Worm (Caenorhabditis elegans) whole organism, L3 larva: Measurements from ENCODE around the gene ugt-52.
"Not testable (repeated sequence)": the region's sequence is repeated elsewhere in the genome, so short reads cannot be mapped to it uniquely, and the experiment has no call there.

Source experiments
- R02D3.7 ChIP-seq: fragments of 150-350 bp; optimal IDR thresholded peaks from 2 replicates; lab custom pipeline; 2014; ENCODE audit warnings: missing biosample characterization, missing genetic modification characterization
- aly-2 ChIP-seq: fragments of 150-350 bp; optimal IDR thresholded peaks from 2 replicates; lab custom pipeline; 2014; ENCODE audit warnings: missing biosample characterization, missing genetic modification characterization
- ama-1 ChIP-seq: fragments of 150-350 bp; optimal IDR thresholded peaks from 2 replicates; lab custom pipeline; 2018
- ceh-16 ChIP-seq: sonication (generic microtip); optimal IDR thresholded peaks from 2 replicates; lab custom pipeline; 2017; ENCODE audit warnings: missing biosample characterization, missing genetic modification characterization
- ceh-28 ChIP-seq: fragments of 150-350 bp; optimal IDR thresholded peaks from 2 replicates; lab custom pipeline; 2014; ENCODE audit warnings: missing biosample characterization, missing genetic modification reagents, missing genetic modification characterization
- ceh-82 ChIP-seq: fragments of 150-350 bp; optimal IDR thresholded peaks from 2 replicates; lab custom pipeline; 2014; ENCODE audit warnings: missing biosample characterization, missing genetic modification characterization
- ceh-9 ChIP-seq: sonication (generic microtip); optimal IDR thresholded peaks from 2 replicates; lab custom pipeline; 2018; ENCODE audit warnings: missing biosample characterization, missing genetic modification characterization
- daf-12 ChIP-seq: fragments of 150-350 bp; optimal IDR thresholded peaks from 2 replicates; lab custom pipeline; 2014; ENCODE audit warnings: missing biosample characterization, missing genetic modification reagents, missing genetic modification characterization
- egl-27 ChIP-seq: sonication (generic microtip); optimal IDR thresholded peaks from 4 replicates; lab custom pipeline; 2017; ENCODE audit warnings: missing biosample characterization, missing genetic modification reagents, missing genetic modification characterization
- egl-5 ChIP-seq: fragments of 150-350 bp; optimal IDR thresholded peaks from 2 replicates; lab custom pipeline; 2017; ENCODE audit warnings: missing biosample characterization, missing genetic modification reagents, missing genetic modification characterization, inconsistent platforms
- elt-1 ChIP-seq: fragments of 150-350 bp; optimal IDR thresholded peaks from 2 replicates; lab custom pipeline; 2014; ENCODE audit warnings: missing biosample characterization, missing genetic modification characterization
- elt-2 ChIP-seq: sonication (generic microtip); optimal IDR thresholded peaks from 2 replicates; lab custom pipeline; 2016; ENCODE audit warnings: missing genetic modification reagents, mild to moderate bottlenecking, missing genetic modification characterization, missing compliant biosample characterization
- elt-3 ChIP-seq, 3 experiments: fragments of 150-350 bp in 1 of 3; sonication (generic microtip) in 2 of 3; optimal IDR thresholded peaks; 2 replicates in 2 of 3; 4 replicates in 1 of 3; lab custom pipeline; 2014 to 2017; ENCODE audit warnings: missing biosample characterization in 3 of 3, missing genetic modification characterization in 3 of 3
- eor-1 ChIP-seq, 2 experiments: fragments of 150-350 bp; optimal IDR thresholded peaks; 2 replicates each; lab custom pipeline; 2014 to 2018; ENCODE audit warnings: missing biosample characterization in 2 of 2, missing genetic modification characterization in 2 of 2
- fos-1 ChIP-seq: fragments of 150-350 bp; optimal IDR thresholded peaks from 2 replicates; lab custom pipeline; 2014; ENCODE audit warnings: missing biosample characterization, missing genetic modification characterization
- hmg-11 ChIP-seq: sonication (generic microtip); optimal IDR thresholded peaks from 2 replicates; lab custom pipeline; 2016; ENCODE audit warnings: missing genetic modification characterization, missing compliant biosample characterization
- lin-15B ChIP-seq: fragments of 150-350 bp; optimal IDR thresholded peaks from 2 replicates; lab custom pipeline; 2014; ENCODE audit warnings: missing biosample characterization, missing genetic modification characterization
- lin-39 ChIP-seq: fragments of 150-350 bp; optimal IDR thresholded peaks from 2 replicates; lab custom pipeline; 2018; ENCODE audit warnings: missing biosample characterization, missing genetic modification reagents, missing genetic modification characterization
- lsy-12 ChIP-seq: sonication (generic microtip); optimal IDR thresholded peaks from 2 replicates; lab custom pipeline; 2016; ENCODE audit warnings: mild to moderate bottlenecking, missing genetic modification characterization, missing compliant biosample characterization
- mdl-1 ChIP-seq: fragments of 150-350 bp; optimal IDR thresholded peaks from 2 replicates; lab custom pipeline; 2014; ENCODE audit warnings: missing biosample characterization, missing genetic modification characterization
- nhr-11 ChIP-seq: fragments of 150-350 bp; optimal IDR thresholded peaks from 2 replicates; lab custom pipeline; 2014; ENCODE audit warnings: missing biosample characterization, missing genetic modification characterization
- nhr-12 ChIP-seq: fragments of 150-350 bp; optimal IDR thresholded peaks from 2 replicates; lab custom pipeline; 2014; ENCODE audit warnings: missing biosample characterization, missing genetic modification characterization
- nhr-23 ChIP-seq: fragments of 150-350 bp; optimal IDR thresholded peaks from 2 replicates; lab custom pipeline; 2014; ENCODE audit warnings: missing biosample characterization, missing genetic modification reagents, missing genetic modification characterization
- nhr-237 ChIP-seq: fragments of 150-350 bp; optimal IDR thresholded peaks from 2 replicates; lab custom pipeline; 2014; ENCODE audit warnings: missing biosample characterization, missing genetic modification characterization
- nhr-25 ChIP-seq: sonication (generic microtip); optimal IDR thresholded peaks from 2 replicates; lab custom pipeline; 2017; ENCODE audit warnings: missing biosample characterization, missing genetic modification characterization
- nhr-28 ChIP-seq: fragments of 150-350 bp; optimal IDR thresholded peaks from 2 replicates; lab custom pipeline; 2014; ENCODE audit warnings: missing biosample characterization, missing genetic modification characterization
- nhr-43 ChIP-seq: sonication (generic microtip); optimal IDR thresholded peaks from 2 replicates; lab custom pipeline; 2016; ENCODE audit warnings: mild to moderate bottlenecking, missing genetic modification characterization, missing compliant biosample characterization; ENCODE audit not compliant: poor library complexity, severe bottlenecking
- nhr-67 ChIP-seq: fragments of 150-350 bp; optimal IDR thresholded peaks from 2 replicates; lab custom pipeline; 2014; ENCODE audit warnings: missing biosample characterization, missing genetic modification characterization
- nhr-76 ChIP-seq: fragments of 150-350 bp; sonication (generic microtip); optimal IDR thresholded peaks from 5 replicates; lab custom pipeline; 2014; ENCODE audit warnings: missing biosample characterization, missing genetic modification characterization
- nhr-77 ChIP-seq: fragments of 150-350 bp; optimal IDR thresholded peaks from 2 replicates; lab custom pipeline; 2014; ENCODE audit warnings: missing biosample characterization, missing genetic modification characterization
- pha-4 ChIP-seq: fragments of 150-350 bp; optimal IDR thresholded peaks from 2 replicates; lab custom pipeline; 2014; ENCODE audit warnings: missing biosample characterization, missing genetic modification reagents, missing genetic modification characterization
- skn-1 ChIP-seq: fragments of 150-350 bp; optimal IDR thresholded peaks from 2 replicates; lab custom pipeline; 2014; ENCODE audit warnings: missing biosample characterization, missing genetic modification characterization
- snpc-4 ChIP-seq: fragments of 150-350 bp; optimal IDR thresholded peaks from 2 replicates; lab custom pipeline; 2014; ENCODE audit warnings: missing biosample characterization, missing genetic modification characterization
- unc-39 ChIP-seq: sonication (generic microtip); optimal IDR thresholded peaks from 4 replicates; lab custom pipeline; 2017; ENCODE audit warnings: missing biosample characterization, missing genetic modification characterization
- unc-62 ChIP-seq: fragments of 150-350 bp; sonication (generic microtip); optimal IDR thresholded peaks from 4 replicates; lab custom pipeline; 2014; ENCODE audit warnings: missing biosample characterization, missing genetic modification reagents, missing genetic modification characterization
- zag-1 ChIP-seq: fragments of 150-350 bp; optimal IDR thresholded peaks from 2 replicates; lab custom pipeline; 2014; ENCODE audit warnings: missing biosample characterization, missing genetic modification characterization
- ztf-11 ChIP-seq: fragments of 150-350 bp; optimal IDR thresholded peaks from 2 replicates; lab custom pipeline; 2014; ENCODE audit warnings: missing biosample characterization, missing genetic modification characterization
- ztf-4 ChIP-seq: fragments of 150-350 bp; optimal IDR thresholded peaks from 2 replicates; lab custom pipeline; 2014; ENCODE audit warnings: missing biosample characterization, missing genetic modification characterization

Gene ugt-52

ce11 chrIV:763377-764063, 15.1 kb upstream of the ugt-52 start, which contains the start of gene col-103:
col-103 (minus strand) TSS chrIV:763678.
- TF ChIP-seq nhr-76 (tag; lab: Kevin White, UChicago) (no peak), ama-1 (lab: Kevin White, UChicago) (peak; percentile 88), nhr-77 (tag; lab: Kevin White, UChicago) (no peak), unc-62 (GFP tag; lab: Kevin White, UChicago) (peak; percentile 14), nhr-237 (tag; lab: Kevin White, UChicago) (no peak), nhr-11 (no peak), R02D3.7 (tag; lab: Kevin White, UChicago) (no peak), nhr-12 (tag; lab: Kevin White, UChicago) (no peak), lin-39 (no peak), fos-1 (tag; lab: Kevin White, UChicago) (no peak), daf-12 (tag; lab: Kevin White, UChicago) (no peak), ceh-28 (tag; lab: Kevin White, UChicago) (no peak), eor-1 (tag; optimal IDR thresholded peaks at IDR 0.05; lab: Kevin White, UChicago) (no peak), snpc-4 (tag; lab: Kevin White, UChicago) (no peak), elt-1 (tag; lab: Kevin White, UChicago) (no peak), pha-4 (tag; lab: Kevin White, UChicago) (no peak), aly-2 (tag; lab: Kevin White, UChicago) (no peak), skn-1 (no peak), zag-1 (tag; lab: Kevin White, UChicago) (no peak), elt-2 (no peak), nhr-23 (tag; lab: Kevin White, UChicago) (peak; percentile 23), nhr-67 (tag; lab: Kevin White, UChicago) (no peak), ceh-9 (no peak), egl-5 (tag; lab: Kevin White, UChicago) (no peak)

- TF ChIP-seq elt-3 (tag; optimal IDR thresholded peaks at IDR 0.05; lab: Kevin White, UChicago) (no peak), mdl-1 (no peak), pha-4 (tag; lab: Kevin White, UChicago) (no peak), eor-1 (tag; optimal IDR thresholded peaks at IDR 0.05; lab: Kevin White, UChicago) (no peak), elt-2 (no peak), nhr-76 (tag; lab: Kevin White, UChicago) (no peak), nhr-12 (tag; lab: Kevin White, UChicago) (no peak), nhr-23 (tag; lab: Kevin White, UChicago) (peak; percentile 50), lin-15B (tag; lab: Kevin White, UChicago) (no peak), ceh-28 (tag; lab: Kevin White, UChicago) (peak; percentile 43), nhr-43 (tag; lab: Kevin White, UChicago) (no peak), skn-1 (no peak), lsy-12 (no peak), ama-1 (lab: Kevin White, UChicago) (no peak), elt-1 (tag; lab: Kevin White, UChicago) (no peak), ztf-4 (tag; lab: Kevin White, UChicago) (no peak), fos-1 (tag; lab: Kevin White, UChicago) (no peak), hmg-11 (tag; lab: Kevin White, UChicago) (peak; percentile 12)
Measured at ce11 chrIV:768312-768711, 10.3 kb upstream of the ugt-52 start, which contains the start of gene F56B3.2. F56B3.2 (minus strand) TSS chrIV:768584.

ce11 chrIV:771061-771460, 7.5 kb upstream of the ugt-52 start, which contains the start of gene F56B3.9:
F56B3.9 (plus strand) TSS chrIV:771361.
- TF ChIP-seq ztf-11 (tag; lab: Kevin White, UChicago); snpc-4 (tag; lab: Kevin White, UChicago); eor-1 (tag; optimal IDR thresholded peaks at IDR 0.05; lab: Kevin White, UChicago): not testable (repeated sequence)

- TF ChIP-seq lin-15B (tag; lab: Kevin White, UChicago) (peak; percentile 58), ceh-16 (tag; lab: Kevin White, UChicago) (no peak)
Measured at ce11 chrIV:772931-773330, 5.7 kb upstream of the ugt-52 start, which contains the start of gene mrpl-2. mrpl-2 (plus strand) TSS chrIV:773237.

ce11 chrIV:773580-773979, 5.0 kb upstream of the ugt-52 start:
- TF ChIP-seq nhr-67 (tag; lab: Kevin White, UChicago) (no peak), ztf-4 (tag; lab: Kevin White, UChicago) (no peak), ama-1 (lab: Kevin White, UChicago) (no peak), lsy-12 (no peak), ceh-82 (tag; lab: Kevin White, UChicago) (no peak), nhr-23 (tag; lab: Kevin White, UChicago) (no peak), nhr-28 (tag; lab: Kevin White, UChicago) (no peak), nhr-11 (no peak), nhr-43 (tag; lab: Kevin White, UChicago) (no peak), ceh-16 (tag; lab: Kevin White, UChicago) (no peak), ceh-28 (tag; lab: Kevin White, UChicago) (no peak), nhr-76 (tag; lab: Kevin White, UChicago) (no peak), unc-39 (no peak), lin-15B (tag; lab: Kevin White, UChicago) (no peak), hmg-11 (tag; lab: Kevin White, UChicago) (no peak), ztf-11 (tag; lab: Kevin White, UChicago) (no peak), egl-27 (no peak), pha-4 (tag; lab: Kevin White, UChicago) (no peak), nhr-25 (tag; lab: Kevin White, UChicago) (no peak), mdl-1 (no peak)
- TF ChIP-seq, all 47 proteins: peak for 0
